Fruit fly (Drosophila melanogaster) Kc167 (cell line): ENCODE data around the gene Pura.

Experiments used
- h ChIP-seq: fragments of >200 bp; optimal IDR thresholded peaks from 3 replicates; lab custom pipeline; 2018; ENCODE audit warnings: missing external identifiers
- insv ChIP-seq: fragments of >200 bp; optimal IDR thresholded peaks from 3 replicates; lab custom pipeline; 2018; ENCODE audit warnings: missing external identifiers
- psq ChIP-seq: fragments of >200 bp; optimal IDR thresholded peaks from 2 replicates; lab custom pipeline; 2017; ENCODE audit warnings: missing external identifiers

dm6 chr3L:7553062-7553461 lies 39.8 kb upstream of the Pura start:
- TF ChIP-seq h (lab: Kevin White, UChicago) (no peak), insv (lab: Kevin White, UChicago) (no peak), psq (no peak)
